Fruit fly (Drosophila melanogaster): ENCODE results near the gene GatA.

DNA sequence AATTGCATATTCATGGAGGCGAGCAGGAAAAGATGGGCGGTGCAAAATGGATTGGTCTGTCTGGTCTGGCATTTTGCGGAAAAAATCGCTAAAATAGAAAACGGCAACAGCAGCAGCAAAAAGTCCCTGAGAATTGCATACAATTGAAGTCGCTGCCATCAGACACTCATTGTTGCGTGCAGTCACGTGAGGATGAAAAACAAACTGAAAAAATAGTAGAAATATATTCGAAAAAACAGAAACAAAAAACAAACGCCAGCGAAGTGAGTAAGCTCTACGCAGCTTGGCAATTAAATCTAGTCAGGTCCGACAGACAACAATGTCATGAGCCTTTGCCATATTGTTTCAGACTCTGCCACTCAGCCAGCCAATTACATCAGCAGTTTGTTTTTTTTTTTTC is 30.6 kb upstream of the GatA start:
- TF ChIP-seq CG11617 (GFP tag; optimal IDR thresholded peaks at IDR 0.05) (no peak), kay (GFP tag; ENCODE audit: borderline replicate concordance) (no peak), Hr96 (GFP tag; optimal IDR thresholded peaks at IDR 0.05) (no peak), cnc (optimal IDR thresholded peaks at IDR 0.05) (no peak), bab1 (GFP tag; optimal IDR thresholded peaks at IDR 0.05) (no peak), tj (GFP tag; optimal IDR thresholded peaks at IDR 0.05) (no peak), pad (GFP tag; optimal IDR thresholded peaks at IDR 0.05) (no peak), Mnt (GFP tag; optimal IDR thresholded peaks at IDR 0.05) (no peak), ovo (GFP tag; optimal IDR thresholded peaks at IDR 0.05) (no peak), toe (GFP tag; optimal IDR thresholded peaks at IDR 0.05) (no peak), CG7101 (tag; optimal IDR thresholded peaks at IDR 0.05) (no peak), CG5204 (GFP tag; optimal IDR thresholded peaks at IDR 0.05) (no peak), CG1620 (GFP tag; optimal IDR thresholded peaks at IDR 0.05) (no peak)

Measured in whole organism, adult.